Worm (Caenorhabditis elegans): Measurements from ENCODE around the gene srw-36.

srw-36 gene

ce11 chrV:16682886-16683285 is at the start of gene srw-36:
Gene srw-36 (plus strand): TSS chrV:16683186.
- TF ChIP-seq bed-3 (GFP tag; optimal IDR thresholded peaks at IDR 0.05) (no peak), lsy-2 (tag; optimal IDR thresholded peaks at IDR 0.05) (no peak), hlh-1 (tag; optimal IDR thresholded peaks at IDR 0.05) (no peak), sptf-1 (tag; optimal IDR thresholded peaks at IDR 0.05) (no peak), nhr-12 (tag; optimal IDR thresholded peaks at IDR 0.05) (no peak), lin-32 (GFP tag; optimal IDR thresholded peaks at IDR 0.05) (no peak), unc-39 (tag; optimal IDR thresholded peaks at IDR 0.05) (no peak), snpc-4 (tag; optimal IDR thresholded peaks at IDR 0.05) (no peak), ces-1 (GFP tag; optimal IDR thresholded peaks at IDR 0.05) (no peak)

ce11 chrV:16635911-16636310 is 47.1 kb upstream of the srw-36 start, which contains the start of gene mltn-11:
Gene mltn-11 (plus strand): TSS chrV:16636186.
- TF ChIP-seq sptf-1 (tag; optimal IDR thresholded peaks at IDR 0.05) = no peak
- TF ChIP-seq lin-32 (GFP tag; optimal IDR thresholded peaks at IDR 0.05) = no peak
- TF ChIP-seq cnd-1 (tag; optimal IDR thresholded peaks at IDR 0.05) = no peak
- no peak for TF ChIP-seq ces-1 (GFP tag; optimal IDR thresholded peaks at IDR 0.05)
- no peak for TF ChIP-seq pha-4 (tag; optimal IDR thresholded peaks at IDR 0.05)

ce11 chrV:16638204-16638603 is 44.8 kb upstream of the srw-36 start, which contains the start of gene srw-76:
Gene srw-76 (minus strand): TSS chrV:16638304.
- TF ChIP-seq nhr-12 (tag; optimal IDR thresholded peaks at IDR 0.05) (no peak), unc-39 (tag; optimal IDR thresholded peaks at IDR 0.05) (no peak), ceh-39 (tag; optimal IDR thresholded peaks at IDR 0.05) (no peak), lsy-2 (tag; optimal IDR thresholded peaks at IDR 0.05) (no peak), sem-2 (GFP tag; optimal IDR thresholded peaks at IDR 0.05) (no peak), nhr-237 (tag; optimal IDR thresholded peaks at IDR 0.05) (no peak), pha-4 (tag; optimal IDR thresholded peaks at IDR 0.05) (no peak), mab-5 (tag; optimal IDR thresholded peaks at IDR 0.05) (no peak), ztf-11 (tag; optimal IDR thresholded peaks at IDR 0.05) (no peak), mep-1 (tag; optimal IDR thresholded peaks at IDR 0.05) (no peak), ces-1 (GFP tag; optimal IDR thresholded peaks at IDR 0.05) (no peak), lin-32 (GFP tag; optimal IDR thresholded peaks at IDR 0.05) (no peak)

- TF ChIP-seq pha-4 (tag; optimal IDR thresholded peaks at IDR 0.05) = no peak
- TF ChIP-seq sem-2 (GFP tag; optimal IDR thresholded peaks at IDR 0.05) = no peak
- TF ChIP-seq mls-2 (tag; optimal IDR thresholded peaks at IDR 0.05) = no peak
Measured at ce11 chrV:16640366-16640765, 42.6 kb upstream of the srw-36 start.

- TF ChIP-seq bed-3 (GFP tag; optimal IDR thresholded peaks at IDR 0.05) = no peak
- no peak for TF ChIP-seq nhr-76 (tag; optimal IDR thresholded peaks at IDR 0.05)
- no peak for TF ChIP-seq tbx-8 (GFP tag; optimal IDR thresholded peaks at IDR 0.05)
- no peak for TF ChIP-seq ceh-39 (tag; optimal IDR thresholded peaks at IDR 0.05)
- no peak for TF ChIP-seq mab-5 (tag; optimal IDR thresholded peaks at IDR 0.05)
- TF ChIP-seq hlh-1 (tag; optimal IDR thresholded peaks at IDR 0.05) = no peak
- TF ChIP-seq ham-2 (GFP tag; optimal IDR thresholded peaks at IDR 0.05) = no peak
- TF ChIP-seq sptf-1 (tag; optimal IDR thresholded peaks at IDR 0.05) = no peak
- TF ChIP-seq unc-120 (tag; optimal IDR thresholded peaks at IDR 0.05; ENCODE audit: poor library complexity, severe bottlenecking) = no peak
- TF ChIP-seq sem-2 (GFP tag; optimal IDR thresholded peaks at IDR 0.05) = no peak
- no peak for TF ChIP-seq ces-1 (GFP tag; optimal IDR thresholded peaks at IDR 0.05)
- TF ChIP-seq ceh-83 (GFP tag; optimal IDR thresholded peaks at IDR 0.05) = no peak
- TF ChIP-seq blmp-1 (tag; optimal IDR thresholded peaks at IDR 0.05) = no peak
- no peak for TF ChIP-seq lin-13 (tag; optimal IDR thresholded peaks at IDR 0.05)
Measured at ce11 chrV:16643558-16643957, 39.4 kb upstream of the srw-36 start, which contains the start of gene srw-77. Gene srw-77 (minus strand): TSS chrV:16643658.

ce11 chrV:16645201-16645940 is 37.6 kb upstream of the srw-36 start, which contains the start of gene W06G6.17:
Gene W06G6.17 (minus strand): TSS chrV:16645251.
- no peak for TF ChIP-seq flh-1 (GFP tag; optimal IDR thresholded peaks at IDR 0.05)
- TF ChIP-seq nhr-2 (tag; optimal IDR thresholded peaks at IDR 0.05) = no peak
- TF ChIP-seq ham-2 (GFP tag; optimal IDR thresholded peaks at IDR 0.05) = no peak
- TF ChIP-seq ces-1 (GFP tag; optimal IDR thresholded peaks at IDR 0.05) = no peak
- no peak for TF ChIP-seq nhr-28 (tag; optimal IDR thresholded peaks at IDR 0.05)
- TF ChIP-seq bed-3 (GFP tag; optimal IDR thresholded peaks at IDR 0.05) = no peak
- no peak for TF ChIP-seq mls-2 (tag; optimal IDR thresholded peaks at IDR 0.05)
- no peak for TF ChIP-seq snpc-4 (tag; optimal IDR thresholded peaks at IDR 0.05)

All from whole organism, mixed stage, embryonic.